Worm (Caenorhabditis elegans) whole organism, young adult: ENCODE results near the gene F41G3.21.
"Not testable (repeated sequence)": the region's sequence is repeated elsewhere in the genome, so short reads cannot be mapped to it uniquely, and the experiment has no call there.

Experiments
- B0019.2 ChIP-seq: fragments of 200-800 bp; sonication (Bioruptor generic); conservative IDR thresholded peaks from 2 replicates; pipeline ENCODE4 v1.3.6; 2022; ENCODE audit warnings: missing genetic modification reagents, missing genetic modification characterization, missing compliant biosample characterization
- B0336.3 ChIP-seq: fragments of 200-800 bp; sonication (Bioruptor generic); IDR thresholded peaks from 2 replicates; pipeline ENCODE4 v1.3.6; 2022; ENCODE audit warnings: missing genetic modification characterization, missing compliant biosample characterization
- C06A6.2 ChIP-seq: fragments of 200-800 bp; sonication (Bioruptor generic); conservative IDR thresholded peaks from 2 replicates; pipeline ENCODE4 v1.3.6; 2022; ENCODE audit warnings: missing genetic modification characterization, missing compliant biosample characterization
- F23B12.7 ChIP-seq: sonication (generic microtip); optimal IDR thresholded peaks from 2 replicates; lab custom pipeline; 2017; ENCODE audit warnings: missing genetic modification characterization, mild to moderate bottlenecking, missing compliant biosample characterization, antibody characterized with exemption, moderate library complexity; ENCODE audit not compliant: insufficient read depth
- F57A8.1 ChIP-seq: fragments of 200-800 bp; sonication (Bioruptor generic); optimal IDR thresholded peaks from 2 replicates; lab custom pipeline; 2018; ENCODE audit warnings: mild to moderate bottlenecking, missing genetic modification characterization, moderate library complexity, missing compliant biosample characterization
- T07F8.4 ChIP-seq: sonication (generic microtip); optimal IDR thresholded peaks from 2 replicates; lab custom pipeline; 2016; ENCODE audit warnings: mild to moderate bottlenecking, missing genetic modification characterization, moderate library complexity, missing compliant biosample characterization
- Y67H2A.10 ChIP-seq: fragments of 200-800 bp; sonication (Bioruptor generic); conservative IDR thresholded peaks from 2 replicates; pipeline ENCODE4 v1.3.6; 2022; ENCODE audit warnings: missing genetic modification reagents, missing genetic modification characterization, missing compliant biosample characterization
- akir-1 ChIP-seq: fragments of 200-800 bp; sonication (Bioruptor generic); optimal IDR thresholded peaks from 2 replicates; lab custom pipeline; 2018; ENCODE audit warnings: mild to moderate bottlenecking, missing genetic modification characterization, moderate library complexity, missing compliant biosample characterization
- aptf-2 ChIP-seq: fragments of 200-800 bp; sonication (Bioruptor generic); conservative IDR thresholded peaks from 2 replicates; pipeline ENCODE4 v1.3.6; 2022; ENCODE audit warnings: missing genetic modification reagents, missing genetic modification characterization, missing compliant biosample characterization
- aptf-3 ChIP-seq: fragments of 200-800 bp; sonication (Bioruptor generic); IDR thresholded peaks from 2 replicates; pipeline ENCODE4 v1.3.6; 2022; ENCODE audit warnings: missing genetic modification characterization, missing compliant biosample characterization
- bed-1 ChIP-seq: fragments of 200-800 bp; sonication (Bioruptor generic); IDR thresholded peaks from 2 replicates; pipeline ENCODE4 v1.3.6; 2022; ENCODE audit warnings: missing genetic modification reagents, missing genetic modification characterization, missing compliant biosample characterization
- bed-2 ChIP-seq: fragments of 200-800 bp; sonication (Bioruptor generic); IDR thresholded peaks from 2 replicates; pipeline ENCODE4 v1.3.6; 2022; ENCODE audit warnings: missing genetic modification reagents, missing genetic modification characterization, missing compliant biosample characterization
- ceh-27 ChIP-seq: fragments of 200-800 bp; sonication (Bioruptor generic); optimal IDR thresholded peaks from 2 replicates; lab custom pipeline; 2018; ENCODE audit warnings: mild to moderate bottlenecking, missing genetic modification characterization, moderate library complexity, missing compliant biosample characterization
- ceh-40 ChIP-seq: fragments of 200-800 bp; sonication (Bioruptor generic); IDR thresholded peaks from 2 replicates; pipeline ENCODE4 v1.3.6; 2022; ENCODE audit warnings: missing genetic modification characterization, missing compliant biosample characterization
- die-1 ChIP-seq: sonication (generic microtip); optimal IDR thresholded peaks from 2 replicates; lab custom pipeline; 2016; ENCODE audit warnings: missing genotype, mild to moderate bottlenecking, missing genetic modification characterization, missing compliant biosample characterization
- dox-1 ChIP-seq: fragments of 200-800 bp; sonication (Bioruptor generic); IDR thresholded peaks from 2 replicates; pipeline ENCODE4 v1.3.6; 2022; ENCODE audit warnings: missing genetic modification reagents, missing genetic modification characterization, missing compliant biosample characterization
- efl-1 ChIP-seq: fragments of 150-350 bp; optimal IDR thresholded peaks from 2 replicates; lab custom pipeline; 2014; ENCODE audit warnings: missing biosample characterization, missing genetic modification reagents, missing genetic modification characterization
- fkh-3 ChIP-seq: sonication (generic microtip); optimal IDR thresholded peaks from 2 replicates; lab custom pipeline; 2016; ENCODE audit warnings: mild to moderate bottlenecking, missing genetic modification characterization, missing compliant biosample characterization
- hmg-1.2 ChIP-seq: fragments of 200-800 bp; sonication (Bioruptor generic); IDR thresholded peaks from 2 replicates; pipeline ENCODE4 v1.3.6; 2022; ENCODE audit warnings: missing genetic modification reagents, missing genetic modification characterization, missing compliant biosample characterization
- hmg-20 ChIP-seq: fragments of 200-800 bp; sonication (Bioruptor generic); IDR thresholded peaks from 2 replicates; pipeline ENCODE4 v1.3.6; 2022; ENCODE audit warnings: missing genetic modification reagents, missing genetic modification characterization, missing compliant biosample characterization
- lin-26 ChIP-seq: fragments of 200-800 bp; sonication (Bioruptor generic); IDR thresholded peaks from 2 replicates; pipeline ENCODE4 v1.3.6; 2022; ENCODE audit warnings: missing genetic modification reagents, missing genetic modification characterization, missing compliant biosample characterization
- madf-3 ChIP-seq: fragments of 200-800 bp; sonication (Bioruptor generic); IDR thresholded peaks from 2 replicates; pipeline ENCODE4 v1.3.6; 2022; ENCODE audit warnings: missing genetic modification reagents, missing genetic modification characterization, missing compliant biosample characterization
- mcd-1 ChIP-seq: fragments of 200-800 bp; sonication (Bioruptor generic); IDR thresholded peaks from 2 replicates; pipeline ENCODE4 v1.3.6; 2022; ENCODE audit warnings: missing genetic modification reagents, missing genetic modification characterization, missing compliant biosample characterization
- mel-28 ChIP-seq: sonication (generic microtip); optimal IDR thresholded peaks from 2 replicates; lab custom pipeline; 2016; ENCODE audit warnings: borderline replicate concordance, mild to moderate bottlenecking, missing genetic modification characterization, missing compliant biosample characterization
- nfya-1 ChIP-seq: sonication (generic microtip); optimal IDR thresholded peaks from 2 replicates; lab custom pipeline; 2017; ENCODE audit warnings: antibody characterized with exemption, missing compliant biosample characterization, missing genetic modification characterization, borderline replicate concordance; ENCODE audit not compliant: insufficient read depth
- nfya-2 ChIP-seq: fragments of 200-800 bp; sonication (Bioruptor generic); IDR thresholded peaks from 2 replicates; pipeline ENCODE4 v1.3.6; 2022; ENCODE audit warnings: missing genetic modification reagents, missing genetic modification characterization, missing compliant biosample characterization
- nhr-80 ChIP-seq: sonication (generic microtip); optimal IDR thresholded peaks from 2 replicates; lab custom pipeline; 2016; ENCODE audit warnings: missing genetic modification characterization, missing compliant biosample characterization
- rcor-1 ChIP-seq: fragments of 200-800 bp; sonication (Bioruptor generic); IDR thresholded peaks from 2 replicates; pipeline ENCODE4 v1.3.6; 2022; ENCODE audit warnings: missing genetic modification reagents, missing genetic modification characterization, missing compliant biosample characterization
- sea-2 ChIP-seq: fragments of 200-800 bp; sonication (Bioruptor generic); IDR thresholded peaks from 2 replicates; pipeline ENCODE4 v1.3.6; 2022; ENCODE audit warnings: missing genetic modification characterization, missing compliant biosample characterization
- somi-1 ChIP-seq: fragments of 200-800 bp; sonication (Bioruptor generic); optimal IDR thresholded peaks from 2 replicates; lab custom pipeline; 2018; ENCODE audit warnings: mild to moderate bottlenecking, missing genetic modification characterization, missing compliant biosample characterization
- ztf-3 ChIP-seq: fragments of 200-800 bp; sonication (Bioruptor generic); optimal IDR thresholded peaks from 2 replicates; lab custom pipeline; 2018; ENCODE audit warnings: mild to moderate bottlenecking, missing genetic modification characterization, missing compliant biosample characterization
- ztf-6 ChIP-seq: fragments of 200-800 bp; sonication (Bioruptor generic); IDR thresholded peaks from 2 replicates; pipeline ENCODE4 v1.3.6; 2022; ENCODE audit warnings: missing genetic modification reagents, missing genetic modification characterization, missing compliant biosample characterization

Gene F41G3.21

DNA sequence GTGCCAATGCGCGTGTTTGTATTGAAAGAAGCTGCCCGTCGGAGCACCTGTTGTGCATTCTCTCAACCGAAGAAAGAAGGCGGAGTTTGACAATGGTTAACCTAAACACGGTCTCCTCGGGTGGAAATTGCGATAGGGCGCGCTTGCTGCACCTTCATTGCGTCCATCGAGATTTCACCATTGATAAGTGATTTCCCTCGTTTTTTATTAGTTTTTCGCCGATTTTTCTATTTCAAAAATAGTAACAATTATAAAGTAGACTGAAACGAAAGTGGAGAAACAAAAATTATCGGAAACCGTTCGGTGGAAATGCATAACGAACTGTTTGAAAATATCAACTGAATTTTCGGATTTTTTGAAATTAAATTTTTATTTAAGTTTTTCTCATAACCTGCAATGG lies 22.3 kb upstream of the F41G3.21 start, which contains the start of gene agr-1:
agr-1 (minus strand) TSS at position 101 of the 400 bp plus-strand sequence.
- TF ChIP-seq Y67H2A.10 (GFP tag; lab: Robert Waterston, UW); hmg-20; efl-1 (GFP tag; lab: Kevin White, UChicago): not testable (repeated sequence)

DNA sequence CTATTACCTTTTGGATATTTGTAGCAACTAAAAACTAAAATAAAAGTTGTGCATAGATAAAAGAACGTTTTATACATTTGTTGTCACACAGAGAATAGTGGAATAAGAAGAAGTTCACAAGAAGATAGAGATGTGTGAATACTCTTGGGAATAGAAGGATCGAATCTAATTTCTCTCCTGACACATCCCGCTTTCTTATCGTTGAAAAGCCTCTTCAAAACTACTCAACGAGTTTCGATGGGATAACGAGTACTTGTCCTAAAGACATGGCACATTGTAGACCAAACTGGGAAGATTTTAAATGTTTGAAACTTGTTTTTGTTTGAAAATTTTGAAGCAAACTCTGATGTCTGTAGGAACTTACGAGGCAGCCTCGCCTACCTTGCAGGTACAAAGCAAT lies 19.7 kb upstream of the F41G3.21 start:
- no peak for TF ChIP-seq mel-28 (tag; lab: Kevin White, UChicago)
- TF ChIP-seq ceh-40: no peak
- no peak for TF ChIP-seq somi-1 (GFP tag; lab: Kevin White, UChicago)
- no peak for TF ChIP-seq nfya-1 (tag; lab: Kevin White, UChicago)
- TF ChIP-seq ceh-27 (GFP tag; lab: Kevin White, UChicago): peak; percentile 50
- no peak for TF ChIP-seq T07F8.4 (tag; lab: Kevin White, UChicago)
- no peak for TF ChIP-seq rcor-1 (GFP tag; lab: Robert Waterston, UW)
- TF ChIP-seq, all 124 proteins: peak for 1

DNA sequence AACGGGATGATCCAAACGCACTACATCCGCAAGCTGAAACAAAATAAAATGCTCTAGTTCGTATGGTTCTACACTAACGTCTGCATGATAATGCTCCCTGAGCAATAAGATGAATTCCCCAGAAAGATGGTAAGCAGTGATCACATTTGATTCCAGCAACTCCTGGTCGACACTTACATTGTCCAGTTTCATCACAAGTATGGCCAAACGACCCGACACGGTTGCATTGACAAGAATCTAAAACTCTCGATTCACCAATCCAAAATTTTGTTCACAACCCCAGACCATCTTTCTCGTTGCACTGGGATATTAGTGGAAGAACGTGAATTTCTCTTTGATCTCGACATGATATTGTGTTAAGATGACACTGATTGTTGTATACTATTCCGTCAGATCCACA lies 17.3 kb upstream of the F41G3.21 start:
- TF ChIP-seq aptf-3 (GFP tag; lab: Robert Waterston, UW) (no peak), lin-26 (GFP tag; lab: Robert Waterston, UW) (no peak), C06A6.2 (GFP tag; lab: Robert Waterston, UW) (no peak), sea-2 (no peak), dox-1 (GFP tag; lab: Robert Waterston, UW) (no peak), hmg-1.2 (GFP tag; lab: Robert Waterston, UW) (no peak), ceh-40 (no peak), mcd-1 (GFP tag; lab: Robert Waterston, UW) (no peak), ztf-3 (no peak), bed-1 (GFP tag; lab: Robert Waterston, UW) (no peak), die-1 (tag; lab: Kevin White, UChicago) (no peak), nfya-2 (no peak), ztf-6 (GFP tag; lab: Robert Waterston, UW) (no peak), akir-1 (GFP tag; lab: Kevin White, UChicago) (no peak)

DNA sequence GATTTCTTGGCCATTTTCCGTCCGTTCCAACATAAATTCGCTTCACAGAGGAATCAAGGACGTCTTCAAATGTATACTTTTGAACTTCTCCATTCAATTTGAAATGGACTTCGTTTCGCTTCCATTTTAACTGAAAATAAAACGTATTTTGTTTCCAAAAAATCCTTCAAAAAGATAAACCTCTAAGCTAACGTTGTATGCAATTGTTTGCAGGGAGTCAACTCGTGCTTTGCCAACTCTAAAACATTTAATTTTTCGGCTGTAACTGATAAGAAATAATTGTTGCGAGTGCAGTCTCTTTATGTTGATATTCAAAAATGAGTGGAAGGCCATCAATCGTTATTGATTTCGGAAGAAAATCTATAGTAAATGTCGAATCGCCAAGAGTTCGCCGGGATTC lies 15.3 kb upstream of the F41G3.21 start, which contains the start of gene F41G3.18:
F41G3.18 (plus strand) TSS at position 301 of the 400 bp plus-strand sequence.
- no peak for TF ChIP-seq B0336.3 (GFP tag; lab: Robert Waterston, UW)
- TF ChIP-seq nhr-80: peak; percentile 51

DNA sequence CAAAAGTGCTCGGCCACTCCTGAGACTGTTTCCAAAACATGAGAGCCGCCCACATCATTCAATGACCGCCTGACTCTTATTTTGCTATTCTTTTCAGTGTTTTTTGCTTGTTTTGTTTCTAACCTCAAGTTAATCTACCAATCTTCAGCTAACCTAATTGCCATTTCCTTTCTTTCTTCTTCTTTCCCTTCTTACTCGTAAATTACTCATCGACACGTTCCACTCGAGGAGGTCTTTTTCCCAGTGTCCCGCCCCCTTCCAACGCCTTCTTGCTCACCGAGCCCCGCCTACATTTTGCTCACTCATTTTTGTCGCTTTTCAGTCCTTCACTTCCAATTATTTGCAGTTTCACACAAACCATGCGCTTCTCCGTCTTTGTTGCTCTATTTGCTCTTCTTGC lies 12.0 kb upstream of the F41G3.21 start, which contains the start of gene nlp-50:
nlp-50 (plus strand) TSS at position 301 of the 400 bp plus-strand sequence.
- no peak for TF ChIP-seq F23B12.7 (tag; lab: Kevin White, UChicago)
- TF ChIP-seq fkh-3: no peak
- TF ChIP-seq madf-3 (GFP tag; lab: Robert Waterston, UW): no peak
- TF ChIP-seq F57A8.1: no peak
- TF ChIP-seq bed-2 (GFP tag; lab: Robert Waterston, UW): no peak
- TF ChIP-seq aptf-2 (GFP tag; lab: Robert Waterston, UW): no peak
- TF ChIP-seq B0019.2: no peak
- TF ChIP-seq, all 124 proteins: peak for 0
